Worm (Caenorhabditis elegans) whole organism, mixed stage, embryonic: ENCODE results near the gene asp-17.

Experiments
- M03D4.4 ChIP-seq: sonication (generic microtip); optimal IDR thresholded peaks from 2 replicates; lab custom pipeline; 2017; ENCODE audit warnings: mild to moderate bottlenecking, missing genetic modification characterization, missing compliant biosample characterization
- ceh-39 ChIP-seq: fragments of 150-350 bp; optimal IDR thresholded peaks from 2 replicates; lab custom pipeline; 2014; ENCODE audit warnings: missing biosample characterization, missing genetic modification characterization
- ceh-43 ChIP-seq: fragments of 200-800 bp; sonication (Bioruptor generic); optimal IDR thresholded peaks from 2 replicates; lab custom pipeline; 2018; ENCODE audit warnings: mild to moderate bottlenecking, missing genetic modification characterization, moderate library complexity, missing compliant biosample characterization
- ceh-83 ChIP-seq: fragments of 200-800 bp; sonication (Bioruptor generic); optimal IDR thresholded peaks from 2 replicates; lab custom pipeline; 2018; ENCODE audit warnings: mild to moderate bottlenecking, missing genetic modification characterization, missing compliant biosample characterization
- drap-1 ChIP-seq: fragments of 200-800 bp; sonication (Bioruptor generic); optimal IDR thresholded peaks from 3 replicates; lab custom pipeline; 2018; ENCODE audit warnings: mild to moderate bottlenecking, missing genetic modification characterization, missing compliant biosample characterization
- elt-1 ChIP-seq: sonication (generic microtip); optimal IDR thresholded peaks from 2 replicates; lab custom pipeline; 2017; ENCODE audit warnings: missing genetic modification characterization, mild to moderate bottlenecking, missing compliant biosample characterization, antibody characterized with exemption, moderate library complexity, borderline replicate concordance; ENCODE audit not compliant: insufficient read depth
- elt-3 ChIP-seq: fragments of 150-350 bp; optimal IDR thresholded peaks from 2 replicates; lab custom pipeline; 2014; ENCODE audit warnings: missing biosample characterization, missing genetic modification characterization
- flh-1 ChIP-seq: fragments of 200-800 bp; sonication (Bioruptor generic); optimal IDR thresholded peaks from 2 replicates; lab custom pipeline; 2018; ENCODE audit warnings: mild to moderate bottlenecking, missing genetic modification characterization, moderate library complexity, missing compliant biosample characterization
- ham-2 ChIP-seq: fragments of 200-800 bp; sonication (Bioruptor generic); optimal IDR thresholded peaks from 2 replicates; lab custom pipeline; 2018; ENCODE audit warnings: mild to moderate bottlenecking, missing genetic modification characterization, missing compliant biosample characterization
- hlh-1 ChIP-seq: fragments of 150-350 bp; optimal IDR thresholded peaks from 2 replicates; lab custom pipeline; 2014; ENCODE audit warnings: missing biosample characterization, missing genetic modification reagents, missing genetic modification characterization
- lin-13 ChIP-seq: fragments of 150-350 bp; optimal IDR thresholded peaks from 2 replicates; lab custom pipeline; 2014; ENCODE audit warnings: missing biosample characterization, missing genetic modification characterization
- lin-32 ChIP-seq: fragments of 200-800 bp; sonication (Bioruptor generic); optimal IDR thresholded peaks from 2 replicates; lab custom pipeline; 2018; ENCODE audit warnings: mild to moderate bottlenecking, missing genetic modification characterization, missing compliant biosample characterization
- lsy-2 ChIP-seq: fragments of 150-350 bp; optimal IDR thresholded peaks from 2 replicates; lab custom pipeline; 2014; ENCODE audit warnings: missing biosample characterization, missing genetic modification characterization
- mab-5 ChIP-seq: fragments of 150-350 bp; optimal IDR thresholded peaks from 2 replicates; lab custom pipeline; 2014; ENCODE audit warnings: missing biosample characterization, missing genetic modification characterization
- nhr-12 ChIP-seq: fragments of 150-350 bp; optimal IDR thresholded peaks from 2 replicates; lab custom pipeline; 2014; ENCODE audit warnings: missing biosample characterization, missing genetic modification characterization
- nhr-2 ChIP-seq: fragments of 150-350 bp; optimal IDR thresholded peaks from 2 replicates; lab custom pipeline; 2014; ENCODE audit warnings: missing biosample characterization, missing genetic modification characterization
- nhr-28 ChIP-seq: fragments of 150-350 bp; optimal IDR thresholded peaks from 2 replicates; lab custom pipeline; 2014; ENCODE audit warnings: missing biosample characterization, missing genetic modification characterization
- nhr-76 ChIP-seq: sonication (generic microtip); optimal IDR thresholded peaks from 2 replicates; lab custom pipeline; 2017; ENCODE audit warnings: missing biosample characterization, missing genetic modification characterization
- pha-4 ChIP-seq: fragments of 150-350 bp; optimal IDR thresholded peaks from 2 replicates; lab custom pipeline; 2018; ENCODE audit warnings: missing biosample characterization, missing genetic modification reagents, missing genetic modification characterization
- sem-2 ChIP-seq: fragments of 200-800 bp; sonication (Bioruptor generic); optimal IDR thresholded peaks from 2 replicates; lab custom pipeline; 2018; ENCODE audit warnings: mild to moderate bottlenecking, missing genetic modification characterization, missing compliant biosample characterization
- snpc-4 ChIP-seq: fragments of 150-350 bp; optimal IDR thresholded peaks from 2 replicates; lab custom pipeline; 2014; ENCODE audit warnings: missing biosample characterization, missing genetic modification characterization
- sptf-1 ChIP-seq: sonication (generic microtip); optimal IDR thresholded peaks from 2 replicates; lab custom pipeline; 2017; ENCODE audit warnings: mild to moderate bottlenecking, missing genetic modification characterization, moderate library complexity, missing compliant biosample characterization
- tbx-8 ChIP-seq: fragments of 200-800 bp; sonication (Bioruptor generic); optimal IDR thresholded peaks from 2 replicates; lab custom pipeline; 2018; ENCODE audit warnings: mild to moderate bottlenecking, missing genetic modification characterization, moderate library complexity, missing compliant biosample characterization
- unc-120 ChIP-seq: sonication (generic microtip); optimal IDR thresholded peaks from 2 replicates; lab custom pipeline; 2017; ENCODE audit warnings: missing genetic modification characterization, missing compliant biosample characterization; ENCODE audit not compliant: poor library complexity, severe bottlenecking
- unc-39 ChIP-seq: fragments of 150-350 bp; optimal IDR thresholded peaks from 2 replicates; lab custom pipeline; 2014; ENCODE audit warnings: missing biosample characterization, missing genetic modification characterization
- unc-62 ChIP-seq: fragments of 150-350 bp; optimal IDR thresholded peaks from 2 replicates; lab custom pipeline; 2014; ENCODE audit warnings: missing biosample characterization, missing genetic modification reagents, missing genetic modification characterization
- zip-8 ChIP-seq: fragments of 150-350 bp; optimal IDR thresholded peaks from 2 replicates; lab custom pipeline; 2014; ENCODE audit warnings: missing biosample characterization, missing genetic modification characterization
- ztf-11 ChIP-seq: fragments of 150-350 bp; optimal IDR thresholded peaks from 2 replicates; lab custom pipeline; 2014; ENCODE audit warnings: missing biosample characterization, missing genetic modification characterization

The asp-17 gene

DNA sequence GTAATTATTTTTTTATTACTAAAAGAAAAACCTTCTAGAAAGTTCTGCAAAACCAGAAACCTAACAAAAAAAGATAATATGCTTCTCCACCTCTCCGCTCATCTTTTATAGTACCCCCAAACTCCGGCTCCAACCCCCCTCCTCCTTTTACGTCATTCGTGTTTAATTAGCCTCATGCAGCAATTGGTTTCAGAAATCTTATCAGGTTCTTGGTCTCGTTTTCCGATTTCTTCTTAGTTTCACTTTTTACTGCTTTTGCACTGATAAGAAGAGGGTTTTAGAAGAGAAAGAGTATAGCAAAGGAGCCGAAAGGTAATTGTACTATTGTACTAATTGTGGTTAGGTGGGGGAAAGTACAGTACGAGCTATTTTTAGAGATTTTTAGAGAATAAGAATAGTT lies 14.3 kb upstream of the asp-17 start:
- TF ChIP-seq zip-8 (tag; lab: Kevin White, UChicago) (no peak), nhr-2 (tag; lab: Kevin White, UChicago) (no peak)

DNA sequence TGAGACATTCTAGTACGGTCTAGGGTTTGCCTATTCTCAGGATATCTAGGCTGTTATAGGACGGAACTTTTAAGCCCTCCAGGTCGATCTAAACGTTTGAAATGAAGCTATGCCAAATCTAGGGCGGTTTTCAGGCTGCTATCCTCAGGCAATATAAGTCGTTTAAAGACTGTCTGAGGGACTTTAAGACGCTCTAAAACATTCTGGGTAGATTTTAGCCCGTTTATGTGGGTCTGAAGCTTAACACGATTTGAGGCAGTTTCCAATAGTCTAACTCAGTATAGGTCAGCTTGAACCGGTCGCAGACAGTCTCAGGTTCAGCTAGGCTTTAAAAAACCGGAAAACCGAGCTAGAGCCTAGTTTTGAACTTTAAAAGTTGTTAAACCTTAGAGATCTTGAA lies 13.8 kb upstream of the asp-17 start:
- TF ChIP-seq zip-8 (tag; lab: Kevin White, UChicago) (no peak), unc-120 (no peak), lin-13 (tag; lab: Kevin White, UChicago) (no peak), nhr-28 (no peak), ceh-83 (no peak), ham-2 (GFP tag; lab: Kevin White, UChicago) (no peak), flh-1 (GFP tag; lab: Kevin White, UChicago) (no peak), nhr-12 (tag; lab: Kevin White, UChicago) (no peak), ceh-43 (GFP tag; lab: Kevin White, UChicago) (no peak), ztf-11 (tag; lab: Kevin White, UChicago) (no peak), sptf-1 (tag; lab: Kevin White, UChicago) (no peak)

ce11 chrV:19050438-19050837 lies 13.3 kb upstream of the asp-17 start, which contains the start of gene asp-1:
TSS of gene asp-1 (minus strand) at chrV:19050752.
- TF ChIP-seq drap-1 (GFP tag; lab: Kevin White, UChicago) (peak; percentile 26), ceh-43 (GFP tag; lab: Kevin White, UChicago) (no peak), hlh-1 (tag; lab: Kevin White, UChicago) (no peak), unc-39 (tag; lab: Kevin White, UChicago) (no peak)

DNA sequence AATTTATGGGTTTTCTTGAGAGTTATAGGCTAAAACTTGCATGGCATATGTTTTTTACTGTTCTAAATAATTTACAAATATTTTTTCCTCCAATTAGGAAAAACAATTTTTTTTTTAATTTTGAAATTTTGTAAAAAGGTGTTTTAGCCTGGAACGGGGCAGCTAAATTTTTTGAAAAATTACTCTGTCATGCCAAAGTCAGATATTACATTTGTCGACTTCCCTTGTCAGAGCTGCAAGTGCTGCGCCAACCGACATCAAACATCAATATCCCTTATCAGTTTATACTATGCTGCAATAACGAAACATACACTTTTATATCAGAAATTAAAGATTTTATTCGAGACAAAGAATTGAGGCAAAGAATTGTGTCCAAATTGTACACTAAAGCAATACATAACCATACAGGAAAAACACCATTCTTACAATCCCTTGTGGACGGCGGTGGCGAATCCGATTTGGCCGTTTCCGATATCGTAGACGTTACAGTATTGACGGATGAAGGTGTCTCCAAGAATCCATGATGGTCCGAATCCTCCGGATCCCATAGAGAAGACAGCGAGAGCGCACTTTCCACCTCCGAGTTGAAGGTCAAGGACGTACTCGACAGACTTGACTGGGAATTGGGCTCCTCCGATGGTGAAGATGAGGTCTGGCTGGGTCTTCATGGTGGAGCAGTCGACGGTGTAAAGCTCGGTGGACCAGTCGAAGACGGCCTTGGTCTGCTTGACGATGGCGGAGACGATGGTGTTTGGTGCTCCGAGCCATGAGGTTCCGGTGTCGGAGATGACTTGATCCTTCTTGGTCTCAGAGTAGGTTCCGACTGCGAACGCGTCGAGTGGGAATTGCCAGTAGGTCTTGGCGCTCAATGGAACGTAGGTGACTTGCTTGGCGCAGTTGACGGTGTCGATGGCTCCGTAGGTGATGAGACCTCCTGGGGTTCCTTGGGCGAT lies 12.3 kb upstream of the asp-17 start:
- TF ChIP-seq tbx-8 (GFP tag; lab: Kevin White, UChicago) (no peak), hlh-1 (tag; lab: Kevin White, UChicago) (no peak), elt-1 (tag; lab: Kevin White, UChicago) (no peak), zip-8 (tag; lab: Kevin White, UChicago) (no peak), sptf-1 (tag; lab: Kevin White, UChicago) (no peak), flh-1 (GFP tag; lab: Kevin White, UChicago) (no peak), ham-2 (GFP tag; lab: Kevin White, UChicago) (no peak), ceh-43 (GFP tag; lab: Kevin White, UChicago) (no peak)

ce11 chrV:19047442-19047841 lies 10.3 kb upstream of the asp-17 start:
- no peak for TF ChIP-seq elt-3
- TF ChIP-seq lin-13 (tag; lab: Kevin White, UChicago): no peak
- no peak for TF ChIP-seq tbx-8 (GFP tag; lab: Kevin White, UChicago)
- no peak for TF ChIP-seq sem-2 (GFP tag; lab: Kevin White, UChicago)
- TF ChIP-seq snpc-4 (tag; lab: Kevin White, UChicago): no peak

DNA sequence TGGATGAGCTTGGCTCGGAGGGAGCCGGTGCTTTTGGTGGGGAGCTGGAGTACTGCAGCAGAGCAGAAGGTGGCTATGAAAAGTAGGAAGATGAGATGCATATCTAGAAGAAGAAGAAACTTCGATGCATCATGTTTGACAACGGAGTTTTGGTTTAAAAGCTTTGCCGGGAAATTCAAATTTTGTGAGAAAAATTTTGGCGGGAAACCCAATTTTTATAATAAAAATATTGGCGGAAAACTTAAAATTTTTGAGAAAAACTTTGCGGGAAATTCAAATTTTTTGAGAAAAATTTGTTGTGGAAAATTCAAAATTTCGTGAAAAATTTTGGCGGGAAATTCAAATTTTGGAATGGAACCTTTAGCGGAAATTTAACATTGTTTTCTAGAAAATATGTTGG lies 7.6 kb upstream of the asp-17 start, which contains the start of gene asp-15:
Gene asp-15 (minus strand): TSS at position 101 of the 400 bp plus-strand sequence.
- TF ChIP-seq ceh-83 (no peak), nhr-12 (tag; lab: Kevin White, UChicago) (no peak), unc-62 (GFP tag; lab: Kevin White, UChicago) (no peak), unc-120 (no peak), ceh-39 (tag; lab: Kevin White, UChicago) (no peak), lsy-2 (tag; lab: Kevin White, UChicago) (no peak)

ce11 chrV:19042256-19042655 lies 5.1 kb upstream of the asp-17 start, which contains the start of gene asp-16:
TSS of gene asp-16 (minus strand) at chrV:19042605.
- TF ChIP-seq unc-39 (tag; lab: Kevin White, UChicago) (no peak), lin-32 (GFP tag; lab: Kevin White, UChicago) (no peak), hlh-1 (tag; lab: Kevin White, UChicago) (no peak), nhr-76 (tag; lab: Kevin White, UChicago) (no peak), pha-4 (tag; lab: Kevin White, UChicago) (no peak), elt-3 (no peak), sptf-1 (tag; lab: Kevin White, UChicago) (no peak), ceh-43 (GFP tag; lab: Kevin White, UChicago) (no peak), mab-5 (tag; lab: Kevin White, UChicago) (no peak), M03D4.4 (tag; lab: Kevin White, UChicago) (no peak)
